Fruit fly (Drosophila melanogaster): ENCODE data around the gene Boh1.

The Boh1 gene

dm6 chr3R:27937752-27938694 is 18.8 kb upstream of the Boh1 start, which contains the start of the genes NSD and BOD1 (continued):
- TF ChIP-seq lz (GFP tag; optimal IDR thresholded peaks at IDR 0.05), result peak; percentile 49

- TF ChIP-seq dsx (GFP tag; optimal IDR thresholded peaks at IDR 0.05; ENCODE audit: poor library complexity, severe bottlenecking) (no peak), spab (GFP tag; optimal IDR thresholded peaks at IDR 0.05) (no peak), CG11902 (GFP tag; optimal IDR thresholded peaks at IDR 0.05) (no peak), Eip93F (GFP tag; optimal IDR thresholded peaks at IDR 0.05) (no peak), Ets21C (GFP tag; optimal IDR thresholded peaks at IDR 0.05) (no peak), CG34406 (GFP tag; optimal IDR thresholded peaks at IDR 0.05) (no peak), cyc (GFP tag; optimal IDR thresholded peaks at IDR 0.05) (no peak), CG1621 (tag; optimal IDR thresholded peaks at IDR 0.05) (no peak), CG9139 (GFP tag; optimal IDR thresholded peaks at IDR 0.05) (no peak)
Measured at dm6 chr3R:27931461-27931860, 12.2 kb upstream of the Boh1 start.

- no peak for TF ChIP-seq Blimp-1 (GFP tag; optimal IDR thresholded peaks at IDR 0.05)
- TF ChIP-seq fd85E (GFP tag; optimal IDR thresholded peaks at IDR 0.05), result no peak
- TF ChIP-seq Eip78C (GFP tag), result peak; percentile 13
- TF ChIP-seq CG32006 (GFP tag; optimal IDR thresholded peaks at IDR 0.05), result no peak
- TF ChIP-seq Sox102F (GFP tag; optimal IDR thresholded peaks at IDR 0.05), result no peak
- TF ChIP-seq achi (GFP tag; optimal IDR thresholded peaks at IDR 0.05), result no peak
- TF ChIP-seq Hr38 (GFP tag; optimal IDR thresholded peaks at IDR 0.05), result no peak
- TF ChIP-seq CG8632 (GFP tag; optimal IDR thresholded peaks at IDR 0.05), result no peak
- peak in 1 of 2 experiments; percentile 16 for TF ChIP-seq ss (GFP tag; optimal IDR thresholded peaks at IDR 0.05)
- peak; percentile 91 for TF ChIP-seq vri (GFP tag; optimal IDR thresholded peaks at IDR 0.05)
- peak; percentile 13 for TF ChIP-seq CG6276 (GFP tag; optimal IDR thresholded peaks at IDR 0.05)
- no peak for TF ChIP-seq dac (GFP tag; optimal IDR thresholded peaks at IDR 0.05)
- TF ChIP-seq Sox15 (GFP tag; optimal IDR thresholded peaks at IDR 0.05), result no peak
- TF ChIP-seq Smox (GFP tag; optimal IDR thresholded peaks at IDR 0.05), result no peak
- no peak for TF ChIP-seq lz (GFP tag; optimal IDR thresholded peaks at IDR 0.05)
- TF ChIP-seq svp (GFP tag), result peak; percentile 87
- TF ChIP-seq Ets21C (GFP tag; optimal IDR thresholded peaks at IDR 0.05), result no peak
- no peak for TF ChIP-seq CG11902 (GFP tag; optimal IDR thresholded peaks at IDR 0.05)
- no peak for TF ChIP-seq Eip75B (GFP tag; optimal IDR thresholded peaks at IDR 0.05)
- TF ChIP-seq Eip93F (GFP tag; optimal IDR thresholded peaks at IDR 0.05), result peak; percentile 71
- TF ChIP-seq spab (GFP tag; optimal IDR thresholded peaks at IDR 0.05), result no peak
- TF ChIP-seq CG16779 (tag; optimal IDR thresholded peaks at IDR 0.05), result peak; percentile 42
- TF ChIP-seq CG6792 (GFP tag; optimal IDR thresholded peaks at IDR 0.05), result no peak
- TF ChIP-seq fd59A (GFP tag; optimal IDR thresholded peaks at IDR 0.05), result no peak
- TF ChIP-seq CG15336 (GFP tag; IDR thresholded peaks at IDR 0.05), result no peak
- no peak for TF ChIP-seq Met (GFP tag; optimal IDR thresholded peaks at IDR 0.05)
- TF ChIP-seq CG6854 (GFP tag; optimal IDR thresholded peaks at IDR 0.05), result peak; percentile 1
Measured at dm6 chr3R:27928984-27929924, 10.0 kb upstream of the Boh1 start.

dm6 chr3R:27928140-27928539 is 8.9 kb upstream of the Boh1 start, which contains the start of gene nenya:
TSS of gene nenya (minus strand) at chr3R:27928174.
- TF ChIP-seq svp (GFP tag) (peak; percentile 67), Eip78C (GFP tag) (peak; percentile 43), CG32006 (GFP tag; optimal IDR thresholded peaks at IDR 0.05) (no peak), esn (GFP tag; optimal IDR thresholded peaks at IDR 0.05) (peak; percentile 5)
